Fruit fly (Drosophila melanogaster) whole organism, embryonic: Measurements from ENCODE around the gene CG43896.

Source experiments
- C15 ChIP-seq: fragments of 200-800 bp; sonication (Bioruptor generic); IDR thresholded peaks from 3 replicates; pipeline ENCODE4 v1.3.6; 2022; ENCODE audit warnings: missing biosample characterization, missing genetic modification characterization
- CG10462 ChIP-seq: fragments of 200-800 bp; sonication (Bioruptor generic); optimal IDR thresholded peaks from 2 replicates; lab custom pipeline; 2016; ENCODE audit warnings: missing biosample characterization, missing genetic modification characterization
- CG12659 ChIP-seq: fragments of 200-800 bp; sonication (Bioruptor generic); optimal IDR thresholded peaks from 3 replicates; lab custom pipeline; 2017; ENCODE audit warnings: mild to moderate bottlenecking, missing biosample characterization, missing genetic modification reagents, missing genetic modification characterization
- sim ChIP-seq: fragments of 200-800 bp; sonication (Bioruptor generic); IDR thresholded peaks from 2 replicates; pipeline ENCODE4 v1.3.6; 2022; ENCODE audit warnings: missing biosample characterization, missing genetic modification characterization
- stc ChIP-seq: fragments of 200-800 bp; sonication (Bioruptor generic); IDR thresholded peaks from 2 replicates; pipeline ENCODE4 v1.3.6; 2022; ENCODE audit warnings: missing biosample characterization, missing genetic modification characterization

dm6 chr3L:11984606-11985005 lies 8.7 kb downstream of the CG43896 start, which contains the start of gene CG6938:
- TF ChIP-seq C15: no peak
- TF ChIP-seq stc (GFP tag; lab: Robert Waterston, UW): no peak
- TF ChIP-seq CG12659 (GFP tag; lab: Kevin White, UChicago): no peak
- TF ChIP-seq sim (GFP tag; lab: Robert Waterston, UW): no peak
- TF ChIP-seq CG10462 (GFP tag; lab: Kevin White, UChicago): no peak
